Worm (Caenorhabditis elegans) whole organism, L4 larva: ENCODE data around the gene alh-3.

Source experiments
- F10B5.3 ChIP-seq: sonication (generic microtip); optimal IDR thresholded peaks from 2 replicates; lab custom pipeline; 2016; ENCODE audit warnings: mild to moderate bottlenecking, missing genetic modification characterization, missing compliant biosample characterization
- F26F4.8 ChIP-seq: fragments of 200-800 bp; sonication (Bioruptor generic); conservative IDR thresholded peaks from 2 replicates; pipeline ENCODE4 v1.3.6; 2022; ENCODE audit warnings: missing genetic modification characterization, missing compliant biosample characterization
- F37D6.2 ChIP-seq: sonication (generic microtip); optimal IDR thresholded peaks from 2 replicates; lab custom pipeline; 2016; ENCODE audit warnings: mild to moderate bottlenecking, missing genetic modification characterization, missing compliant biosample characterization
- F44E2.7 ChIP-seq: fragments of 200-800 bp; sonication (Bioruptor generic); IDR thresholded peaks from 2 replicates; pipeline ENCODE4 v2.1.2; 2022; ENCODE audit warnings: missing genetic modification characterization, missing compliant biosample characterization
- T20F7.1 ChIP-seq: fragments of 200-800 bp; sonication (Bioruptor generic); optimal IDR thresholded peaks from 2 replicates; lab custom pipeline; 2018; ENCODE audit warnings: mild to moderate bottlenecking, missing genetic modification characterization, missing compliant biosample characterization
- T26A8.4 ChIP-seq: fragments of 200-800 bp; sonication (Bioruptor generic); IDR thresholded peaks from 2 replicates; pipeline ENCODE4 v1.3.6; 2022; ENCODE audit warnings: missing genetic modification characterization, missing compliant biosample characterization
- Y5F2A.4 ChIP-seq: fragments of 200-800 bp; sonication (Bioruptor generic); optimal IDR thresholded peaks from 2 replicates; lab custom pipeline; 2018; ENCODE audit warnings: mild to moderate bottlenecking, missing genetic modification characterization, missing compliant biosample characterization
- ZK337.2 ChIP-seq: fragments of 200-800 bp; sonication (Bioruptor generic); IDR thresholded peaks from 2 replicates; pipeline ENCODE4 v1.3.6; 2022; ENCODE audit warnings: missing genetic modification reagents, missing genetic modification characterization, missing compliant biosample characterization
- aha-1 ChIP-seq: fragments of 150-350 bp; peaks from one replicate; lab custom pipeline; 2014; ENCODE audit warnings: missing biosample characterization, missing genetic modification characterization
- ama-1 ChIP-seq: fragments of 150-350 bp; optimal IDR thresholded peaks from 2 replicates; lab custom pipeline; 2014; ENCODE audit warnings: inconsistent platforms, mixed read lengths
- attf-4 ChIP-seq: sonication (generic microtip); optimal IDR thresholded peaks from 3 replicates; lab custom pipeline; 2017; ENCODE audit warnings: missing biosample characterization, missing genetic modification characterization
- ceh-28 ChIP-seq: fragments of 150-350 bp; optimal IDR thresholded peaks from 2 replicates; lab custom pipeline; 2014; ENCODE audit warnings: missing biosample characterization, missing genetic modification reagents, missing genetic modification characterization
- ceh-32 ChIP-seq: sonication (generic microtip); optimal IDR thresholded peaks from 2 replicates; lab custom pipeline; 2016; ENCODE audit warnings: mild to moderate bottlenecking, missing genetic modification characterization, missing compliant biosample characterization; ENCODE audit not compliant: poor library complexity
- ceh-62 ChIP-seq: sonication (generic microtip); optimal IDR thresholded peaks from 2 replicates; lab custom pipeline; 2017; ENCODE audit warnings: missing biosample characterization, missing genetic modification characterization
- ces-1 ChIP-seq: fragments of 150-350 bp; sonication (generic microtip); optimal IDR thresholded peaks from 4 replicates; lab custom pipeline; 2014; ENCODE audit warnings: missing biosample characterization, missing genetic modification reagents, missing genetic modification characterization
- dmd-8 ChIP-seq: fragments of 200-800 bp; sonication (Bioruptor generic); IDR thresholded peaks from 2 replicates; pipeline ENCODE4 v1.3.6; 2022; ENCODE audit warnings: missing genetic modification characterization, missing compliant biosample characterization
- dpl-1 ChIP-seq: fragments of 150-350 bp; optimal IDR thresholded peaks from 2 replicates; lab custom pipeline; 2014; ENCODE audit warnings: missing biosample characterization, missing genetic modification reagents, missing genetic modification characterization
- hif-1 ChIP-seq, 2 experiments: sonication (generic microtip); optimal IDR thresholded peaks; 2 replicates each; lab custom pipeline; 2016 to 2017; ENCODE audit warnings: missing compliant biosample characterization in 2 of 2, missing genetic modification characterization in 2 of 2, missing genetic modification reagents in 2 of 2, missing genotype in 2 of 2, mild to moderate bottlenecking in 1 of 2
- hlh-11 ChIP-seq: fragments of 200-800 bp; sonication (Bioruptor generic); optimal IDR thresholded peaks from 2 replicates; lab custom pipeline; 2018; ENCODE audit warnings: mild to moderate bottlenecking, missing genetic modification characterization, missing compliant biosample characterization
- hlh-30 ChIP-seq: sonication (generic microtip); optimal IDR thresholded peaks from 2 replicates; lab custom pipeline; 2017; ENCODE audit warnings: antibody characterized with exemption, mild to moderate bottlenecking, missing genetic modification characterization, missing compliant biosample characterization; ENCODE audit not compliant: insufficient read depth
- lim-7 ChIP-seq: fragments of 200-800 bp; sonication (Bioruptor generic); IDR thresholded peaks from 2 replicates; pipeline ENCODE4 v1.3.6; 2022; ENCODE audit warnings: missing genetic modification characterization, missing compliant biosample characterization
- lin-1 ChIP-seq: fragments of 200-800 bp; sonication (Bioruptor generic); IDR thresholded peaks from 2 replicates; pipeline ENCODE4 v1.3.6; 2022; ENCODE audit warnings: missing genetic modification reagents, missing genetic modification characterization, missing compliant biosample characterization
- lin-13 ChIP-seq: fragments of 150-350 bp; optimal IDR thresholded peaks from 2 replicates; lab custom pipeline; 2014; ENCODE audit warnings: missing biosample characterization, missing genetic modification reagents, missing genetic modification characterization
- lsy-2 ChIP-seq, 2 experiments: fragments of 150-350 bp in 1 of 2; sonication (generic microtip) in 1 of 2; optimal IDR thresholded peaks; 2 replicates each; lab custom pipeline; 2014 to 2017; ENCODE audit warnings: missing biosample characterization in 2 of 2, missing genetic modification characterization in 2 of 2
- mdt-29 ChIP-seq: fragments of 200-800 bp; sonication (Bioruptor generic); IDR thresholded peaks from 2 replicates; pipeline ENCODE4 v1.3.6; 2022; ENCODE audit warnings: missing genetic modification reagents, missing genetic modification characterization, missing compliant biosample characterization
- mep-1 ChIP-seq: fragments of 150-350 bp; sonication (generic microtip); optimal IDR thresholded peaks from 3 replicates; lab custom pipeline; 2014; ENCODE audit warnings: missing biosample characterization, missing genetic modification characterization
- mes-2 ChIP-seq: sonication (generic microtip); optimal IDR thresholded peaks from 2 replicates; lab custom pipeline; 2016; ENCODE audit warnings: missing genotype, mild to moderate bottlenecking, missing genetic modification characterization, missing compliant biosample characterization; ENCODE audit not compliant: poor library complexity, severe bottlenecking
- mxl-3 ChIP-seq: fragments of 200-800 bp; sonication (Bioruptor generic); optimal IDR thresholded peaks from 2 replicates; lab custom pipeline; 2018; ENCODE audit warnings: mild to moderate bottlenecking, missing genetic modification characterization, missing compliant biosample characterization
- nhr-10 ChIP-seq: fragments of 150-350 bp; optimal IDR thresholded peaks from 2 replicates; lab custom pipeline; 2014; ENCODE audit warnings: missing biosample characterization, missing genetic modification characterization
- nhr-102 ChIP-seq: sonication (generic microtip); optimal IDR thresholded peaks from 2 replicates; lab custom pipeline; 2016; ENCODE audit warnings: mild to moderate bottlenecking, missing genetic modification characterization, moderate library complexity, missing compliant biosample characterization
- nhr-11 ChIP-seq: fragments of 150-350 bp; optimal IDR thresholded peaks from 2 replicates; lab custom pipeline; 2014; ENCODE audit warnings: missing biosample characterization, missing genetic modification characterization
- nhr-25 ChIP-seq: sonication (generic microtip); optimal IDR thresholded peaks from 2 replicates; lab custom pipeline; 2017; ENCODE audit warnings: missing genetic modification characterization, mild to moderate bottlenecking, missing compliant biosample characterization, antibody characterized with exemption, moderate library complexity, borderline replicate concordance; ENCODE audit not compliant: insufficient read depth
- nhr-41 ChIP-seq: fragments of 200-800 bp; sonication (Bioruptor generic); IDR thresholded peaks from 2 replicates; pipeline ENCODE4 v1.3.6; 2022; ENCODE audit warnings: missing genetic modification reagents, missing genetic modification characterization, missing compliant biosample characterization
- nhr-48 ChIP-seq: sonication (generic microtip); optimal IDR thresholded peaks from 2 replicates; lab custom pipeline; 2016; ENCODE audit warnings: mild to moderate bottlenecking, missing genetic modification characterization, missing compliant biosample characterization
- nhr-6 ChIP-seq: fragments of 150-350 bp; optimal IDR thresholded peaks from 2 replicates; lab custom pipeline; 2014; ENCODE audit warnings: missing biosample characterization, missing genetic modification characterization
- pha-4 ChIP-seq, 2 experiments: fragments of 150-350 bp in 1 of 2; fragments of 200-800 bp in 1 of 2; sonication (Bioruptor generic) in 1 of 2; IDR thresholded peaks in 1 of 2; optimal IDR thresholded peaks in 1 of 2; 2 replicates each; pipeline versions ENCODE4 v1.3.6 to Lab custom; 2014 to 2022; ENCODE audit warnings: missing genetic modification characterization in 2 of 2, missing genetic modification reagents in 2 of 2, missing biosample characterization in 1 of 2, missing compliant biosample characterization in 1 of 2
- pqm-1 ChIP-seq: sonication (generic microtip); optimal IDR thresholded peaks from 2 replicates; lab custom pipeline; 2017; ENCODE audit warnings: missing biosample characterization, missing genetic modification characterization
- rbr-2 ChIP-seq: sonication (generic microtip); optimal IDR thresholded peaks from 2 replicates; lab custom pipeline; 2016; ENCODE audit warnings: missing genotype, missing genetic modification characterization, missing compliant biosample characterization
- saeg-2 ChIP-seq: fragments of 200-800 bp; sonication (Bioruptor generic); IDR thresholded peaks from 2 replicates; pipeline ENCODE4 v1.3.6; 2022; ENCODE audit warnings: missing genetic modification reagents, missing genetic modification characterization, missing compliant biosample characterization
- skn-1 ChIP-seq: fragments of 150-350 bp; optimal IDR thresholded peaks from 2 replicates; lab custom pipeline; 2014; ENCODE audit warnings: missing biosample characterization, missing genetic modification characterization
- snpc-4 ChIP-seq: fragments of 150-350 bp; optimal IDR thresholded peaks from 2 replicates; lab custom pipeline; 2014; ENCODE audit warnings: missing biosample characterization, missing genetic modification characterization
- spr-1 ChIP-seq: sonication (generic microtip); optimal IDR thresholded peaks from 2 replicates; lab custom pipeline; 2016; ENCODE audit warnings: mild to moderate bottlenecking, missing genetic modification characterization, missing compliant biosample characterization
- spr-3 ChIP-seq: fragments of 200-800 bp; sonication (Bioruptor generic); optimal IDR thresholded peaks from 2 replicates; lab custom pipeline; 2018; ENCODE audit warnings: mild to moderate bottlenecking, missing genetic modification characterization, missing compliant biosample characterization
- tra-1 ChIP-seq: fragments of 200-800 bp; sonication (Bioruptor generic); IDR thresholded peaks from 2 replicates; pipeline ENCODE4 v1.3.6; 2022; ENCODE audit warnings: missing genetic modification reagents, missing genetic modification characterization, missing compliant biosample characterization
- unc-130 ChIP-seq: sonication (generic microtip); optimal IDR thresholded peaks from 2 replicates; lab custom pipeline; 2016; ENCODE audit warnings: missing genetic modification reagents, missing genetic modification characterization, missing compliant biosample characterization
- zag-1 ChIP-seq: fragments of 150-350 bp; optimal IDR thresholded peaks from 2 replicates; lab custom pipeline; 2014; ENCODE audit warnings: missing biosample characterization, missing genetic modification characterization
- zfp-3 ChIP-seq: fragments of 200-800 bp; sonication (Bioruptor generic); conservative IDR thresholded peaks from 2 replicates; pipeline ENCODE4 v1.3.6; 2022; ENCODE audit warnings: missing genetic modification reagents, missing genetic modification characterization, missing compliant biosample characterization
- zip-11 ChIP-seq: fragments of 200-800 bp; sonication (Bioruptor generic); IDR thresholded peaks from 2 replicates; pipeline ENCODE4 v1.3.6; 2022; ENCODE audit warnings: missing genetic modification characterization, missing compliant biosample characterization
- ztf-7 ChIP-seq: fragments of 150-350 bp; optimal IDR thresholded peaks from 2 replicates; lab custom pipeline; 2014; ENCODE audit warnings: missing biosample characterization, missing genetic modification characterization

Gene alh-3

ce11 chrIV:11026648-11027047 lies 4.2 kb downstream of the alh-3 start (continued):
- TF ChIP-seq zip-11 = no peak
- TF ChIP-seq dmd-8 (GFP tag; lab: Robert Waterston, UW) = no peak
- no peak for TF ChIP-seq skn-1 (tag; lab: Kevin White, UChicago)
- TF ChIP-seq mes-2 (tag; lab: Kevin White, UChicago) = peak; percentile 15
- no peak for TF ChIP-seq ZK337.2 (GFP tag; lab: Robert Waterston, UW)
- TF ChIP-seq pha-4 (GFP tag; IDR thresholded peaks at IDR 0.05; lab: Robert Waterston, UW) = no peak
- peak; percentile 10 for TF ChIP-seq pha-4 (tag; optimal IDR thresholded peaks at IDR 0.05; lab: Kevin White, UChicago)
- no peak for TF ChIP-seq ceh-28
- TF ChIP-seq hlh-11 (tag; lab: Kevin White, UChicago) = peak; percentile 19
- TF ChIP-seq nhr-25 (tag; lab: Kevin White, UChicago) = no peak
- no peak for TF ChIP-seq ces-1
- no peak for TF ChIP-seq F37D6.2 (tag; lab: Kevin White, UChicago)
- no peak for TF ChIP-seq nhr-6
- TF ChIP-seq snpc-4 (tag; lab: Kevin White, UChicago) = no peak
- TF ChIP-seq ceh-62 = no peak
- TF ChIP-seq nhr-102 (tag; lab: Kevin White, UChicago) = no peak
- no peak for TF ChIP-seq F26F4.8 (GFP tag; lab: Robert Waterston, UW)
- no peak for TF ChIP-seq ceh-32
- no peak for TF ChIP-seq ama-1 (lab: Kevin White, UChicago)
- TF ChIP-seq saeg-2 (GFP tag; lab: Robert Waterston, UW) = no peak
- TF ChIP-seq ztf-7 (tag; lab: Kevin White, UChicago) = no peak
- peak; percentile 52; the same call in 1 of the 2 replicates for TF ChIP-seq lim-7 (GFP tag; lab: Robert Waterston, UW)
- TF ChIP-seq lin-1 (GFP tag; lab: Robert Waterston, UW) = no peak
- TF ChIP-seq T20F7.1 = no peak
- TF ChIP-seq aha-1 (tag; lab: Kevin White, UChicago) = no peak
- TF ChIP-seq tra-1 (GFP tag; lab: Robert Waterston, UW) = peak; percentile 29; the same call in 1 of the 2 replicates
- no peak for TF ChIP-seq nhr-10 (tag; lab: Kevin White, UChicago)
- no peak for TF ChIP-seq mdt-29
- TF ChIP-seq zfp-3 (GFP tag; lab: Robert Waterston, UW) = no peak

- TF ChIP-seq ceh-62 (no peak), spr-3 (no peak), dpl-1 (GFP tag; lab: Kevin White, UChicago) (peak; percentile 56), zag-1 (peak; percentile 52), nhr-48 (tag; lab: Kevin White, UChicago) (peak; percentile 72), unc-130 (no peak), rbr-2 (tag; lab: Kevin White, UChicago) (peak; percentile 82), nhr-11 (tag; lab: Kevin White, UChicago) (peak; percentile 91), hif-1 (tag; optimal IDR thresholded peaks at IDR 0.05; lab: Kevin White, UChicago) (peak in 1 of 2 experiments; percentile 23), dmd-8 (GFP tag; lab: Robert Waterston, UW) (no peak), pqm-1 (tag; lab: Kevin White, UChicago) (peak; percentile 41), nhr-25 (tag; lab: Kevin White, UChicago) (peak; percentile 75), nhr-6 (peak; percentile 91), T26A8.4 (peak; percentile 74), mdt-29 (0 out of 2 replicates have a peak, but pooled peaks have one; percentile 16), nhr-41 (GFP tag; lab: Robert Waterston, UW) (no peak), attf-4 (tag; lab: Kevin White, UChicago) (no peak), F10B5.3 (tag; lab: Kevin White, UChicago) (no peak), F37D6.2 (tag; lab: Kevin White, UChicago) (peak; percentile 46), ama-1 (lab: Kevin White, UChicago) (peak; percentile 71), spr-1 (tag; lab: Kevin White, UChicago) (peak; percentile 69), F44E2.7 (GFP tag; lab: Robert Waterston, UW) (no peak), Y5F2A.4 (GFP tag; lab: Kevin White, UChicago) (no peak), mep-1 (tag; lab: Kevin White, UChicago) (peak; percentile 92), mxl-3 (GFP tag; lab: Kevin White, UChicago) (peak; percentile 48), hlh-30 (tag; lab: Kevin White, UChicago) (peak; percentile 71), lin-13 (GFP tag; lab: Kevin White, UChicago) (peak; percentile 69), pha-4 (GFP tag; IDR thresholded peaks at IDR 0.05; lab: Robert Waterston, UW) (peak; percentile 46; the same call in 1 of the 2 replicates), pha-4 (tag; optimal IDR thresholded peaks at IDR 0.05; lab: Kevin White, UChicago) (peak; percentile 72), lsy-2 (tag; optimal IDR thresholded peaks at IDR 0.05; lab: Kevin White, UChicago) (peak; percentile 61 to 90)
Measured at ce11 chrIV:11027560-11027959, 5.2 kb downstream of the alh-3 start.
